Fruit fly (Drosophila melanogaster) whole organism, embryonic: ENCODE measurements around the gene CG1572.

Experiments used
- CG1024 ChIP-seq: fragments of 200-800 bp; sonication (Bioruptor generic); IDR thresholded peaks from 2 replicates; pipeline ENCODE4 v1.3.6; 2022; ENCODE audit warnings: missing biosample characterization, missing genetic modification characterization
- CG10321 ChIP-seq: fragments of 200-800 bp; sonication (Bioruptor generic); IDR thresholded peaks from 2 replicates; pipeline ENCODE4 v1.3.6; 2022; ENCODE audit warnings: missing biosample characterization, missing genetic modification characterization
- CG11085 ChIP-seq: fragments of 200-800 bp; sonication (Bioruptor generic); IDR thresholded peaks from 2 replicates; pipeline ENCODE4 v1.3.6; 2022; ENCODE audit warnings: missing biosample characterization, missing genetic modification characterization
- CG12744 ChIP-seq: fragments of 200-800 bp; sonication (Bioruptor generic); optimal IDR thresholded peaks from 2 replicates; lab custom pipeline; 2016; ENCODE audit warnings: missing biosample characterization, missing genetic modification characterization
- CG13123 ChIP-seq: fragments of 200-800 bp; sonication (Bioruptor generic); optimal IDR thresholded peaks from 2 replicates; lab custom pipeline; 2016; ENCODE audit warnings: missing biosample characterization, missing genetic modification characterization
- CG14860 ChIP-seq: fragments of 200-800 bp; sonication (Bioruptor generic); IDR thresholded peaks from 3 replicates; pipeline ENCODE4 v1.3.6; 2022; ENCODE audit warnings: missing biosample characterization, missing genetic modification characterization; ENCODE audit not compliant: partially characterized antibody
- CG18764 ChIP-seq: fragments of 200-800 bp; sonication (Bioruptor generic); optimal IDR thresholded peaks from 3 replicates; lab custom pipeline; 2016; ENCODE audit warnings: missing biosample characterization, missing genetic modification characterization
- CG2202 ChIP-seq: fragments of 200-800 bp; sonication (Bioruptor generic); optimal IDR thresholded peaks from 2 replicates; lab custom pipeline; 2018; ENCODE audit warnings: missing biosample characterization, mild to moderate bottlenecking, missing genetic modification characterization
- CG30431 ChIP-seq: fragments of 200-800 bp; sonication (Bioruptor generic); optimal IDR thresholded peaks from 2 replicates; lab custom pipeline; 2017; ENCODE audit warnings: missing biosample characterization, missing genetic modification characterization
- CG31224 ChIP-seq: fragments of 200-800 bp; sonication (Bioruptor generic); IDR thresholded peaks from 2 replicates; pipeline ENCODE4 v1.3.6; 2022; ENCODE audit warnings: missing biosample characterization, missing genetic modification characterization
- CG31365 ChIP-seq: fragments of 200-800 bp; sonication (Bioruptor generic); optimal IDR thresholded peaks from 2 replicates; lab custom pipeline; 2018; ENCODE audit warnings: missing biosample characterization, mild to moderate bottlenecking, missing genetic modification characterization
- CG32532 ChIP-seq: fragments of 200-800 bp; sonication (Bioruptor generic); IDR thresholded peaks from 2 replicates; pipeline ENCODE4 v1.3.6; 2022; ENCODE audit warnings: missing biosample characterization, missing genetic modification characterization
- CG3995 ChIP-seq: fragments of 200-800 bp; sonication (Bioruptor generic); optimal IDR thresholded peaks from 3 replicates; lab custom pipeline; 2016; ENCODE audit warnings: missing biosample characterization, missing genetic modification characterization
- CG4360 ChIP-seq: fragments of 200-800 bp; sonication (Bioruptor generic); IDR thresholded peaks from 2 replicates; pipeline ENCODE4 v1.3.6; 2022; ENCODE audit warnings: missing biosample characterization, missing genetic modification characterization
- CG6813 ChIP-seq: fragments of 200-800 bp; sonication (Bioruptor generic); optimal IDR thresholded peaks from 2 replicates; lab custom pipeline; 2017; ENCODE audit warnings: missing biosample characterization, missing genetic modification characterization, mild to moderate bottlenecking, moderate library complexity, missing genetic modification reagents
- CkIIα-i1 ChIP-seq: fragments of 200-800 bp; sonication (Bioruptor generic); IDR thresholded peaks from 2 replicates; pipeline ENCODE4 v1.3.6; 2022; ENCODE audit warnings: missing biosample characterization, missing genetic modification characterization
- CoRest ChIP-seq: fragments of 200-800 bp; sonication (Bioruptor generic); optimal IDR thresholded peaks from 3 replicates; lab custom pipeline; 2018; ENCODE audit warnings: missing biosample characterization, mild to moderate bottlenecking, missing genetic modification characterization, moderate library complexity
- Deaf1 ChIP-seq: fragments of 200-800 bp; optimal IDR thresholded peaks from 3 replicates; lab custom pipeline; 2019; ENCODE audit warnings: missing biosample characterization, mild to moderate bottlenecking, missing genetic modification characterization, moderate library complexity
- E2f2 ChIP-seq: fragments of 200-800 bp; sonication (Bioruptor generic); IDR thresholded peaks from 2 replicates; pipeline ENCODE4 v1.3.6; 2022; ENCODE audit warnings: missing biosample characterization, missing genetic modification characterization
- H15 ChIP-seq: fragments of 200-800 bp; sonication (Bioruptor generic); IDR thresholded peaks from 3 replicates; pipeline ENCODE4 v1.3.6; 2022; ENCODE audit warnings: missing biosample characterization, missing genetic modification characterization
- HLH54F ChIP-seq: fragments of 200-800 bp; sonication (Bioruptor generic); optimal IDR thresholded peaks from 3 replicates; lab custom pipeline; 2016; ENCODE audit warnings: missing biosample characterization, missing genetic modification characterization
- Hr51 ChIP-seq, 2 experiments: fragments of 200-800 bp; sonication (Bioruptor generic); optimal IDR thresholded peaks; 2 replicates in 1 of 2; 3 replicates in 1 of 2; lab custom pipeline; 2016 to 2018; ENCODE audit warnings: missing biosample characterization in 2 of 2, missing genetic modification characterization in 2 of 2, mild to moderate bottlenecking in 1 of 2, moderate library complexity in 1 of 2
- Jarid2 ChIP-seq: fragments of 200-800 bp; sonication (Bioruptor generic); optimal IDR thresholded peaks from 3 replicates; lab custom pipeline; 2017; ENCODE audit warnings: mild to moderate bottlenecking, missing biosample characterization, missing genetic modification reagents, missing genetic modification characterization
- Mad ChIP-seq: fragments of 200-800 bp; sonication (Bioruptor generic); optimal IDR thresholded peaks from 2 replicates; lab custom pipeline; 2016; ENCODE audit warnings: missing biosample characterization, missing genetic modification characterization
- Nf-YA ChIP-seq: fragments of 200-800 bp; sonication (Bioruptor generic); IDR thresholded peaks from 2 replicates; pipeline ENCODE4 v1.3.6; 2022; ENCODE audit warnings: missing biosample characterization, missing genetic modification characterization
- Nf-YB ChIP-seq: fragments of 200-800 bp; sonication (Bioruptor generic); optimal IDR thresholded peaks from 3 replicates; lab custom pipeline; 2019; ENCODE audit warnings: missing biosample characterization, mild to moderate bottlenecking, missing genetic modification characterization, moderate library complexity
- Opbp ChIP-seq: fragments of 200-800 bp; sonication (Bioruptor generic); IDR thresholded peaks from 3 replicates; pipeline ENCODE4 v1.3.6; 2022; ENCODE audit warnings: missing biosample characterization, missing genetic modification characterization; ENCODE audit not compliant: partially characterized antibody
- Rfx ChIP-seq: fragments of 200-800 bp; sonication (Bioruptor generic); IDR thresholded peaks from 2 replicates; pipeline ENCODE4 v1.3.6; 2022; ENCODE audit warnings: missing biosample characterization, missing genetic modification characterization
- Sox100B ChIP-seq: fragments of 200-800 bp; sonication (Bioruptor generic); optimal IDR thresholded peaks from 3 replicates; lab custom pipeline; 2018; ENCODE audit warnings: missing biosample characterization, mild to moderate bottlenecking, missing genetic modification characterization
- Sry-β ChIP-seq: fragments of 200-800 bp; sonication (Bioruptor generic); optimal IDR thresholded peaks from 2 replicates; lab custom pipeline; 2018; ENCODE audit warnings: missing biosample characterization, mild to moderate bottlenecking, missing genetic modification characterization, moderate library complexity
- TFAM ChIP-seq: fragments of 200-800 bp; sonication (Bioruptor generic); optimal IDR thresholded peaks from 2 replicates; lab custom pipeline; 2017; ENCODE audit warnings: missing biosample characterization, missing genetic modification characterization, inconsistent platforms
- Trl ChIP-seq, 3 experiments: fragments of >200 bp in 2 of 3; fragments of 200-800 bp in 1 of 3; sonication (Bioruptor generic) in 1 of 3; optimal IDR thresholded peaks; 2 replicates in 1 of 3; 3 replicates in 2 of 3; lab custom pipeline; 2016 to 2017; ENCODE audit warnings: missing biosample characterization in 1 of 3, missing genetic modification characterization in 1 of 3
- ab ChIP-seq: fragments of 200-800 bp; sonication (Bioruptor generic); optimal IDR thresholded peaks from 2 replicates; lab custom pipeline; 2016; ENCODE audit warnings: missing biosample characterization, missing genetic modification characterization
- bab2 ChIP-seq: fragments of 200-800 bp; sonication (Bioruptor generic); optimal IDR thresholded peaks from 2 replicates; lab custom pipeline; 2016; ENCODE audit warnings: missing biosample characterization, missing genetic modification characterization
- bcd ChIP-seq: fragments of 200-800 bp; sonication (Bioruptor generic); optimal IDR thresholded peaks from 2 replicates; lab custom pipeline; 2017; ENCODE audit warnings: missing biosample characterization, mild to moderate bottlenecking, missing genetic modification characterization
- bigmax ChIP-seq: fragments of 200-800 bp; sonication (Bioruptor generic); optimal IDR thresholded peaks from 2 replicates; lab custom pipeline; 2018; ENCODE audit warnings: missing biosample characterization, mild to moderate bottlenecking, missing genetic modification characterization
- cad ChIP-seq: fragments of >200 bp; optimal IDR thresholded peaks from 2 replicates; lab custom pipeline; 2017; ENCODE audit warnings: missing biosample characterization, missing genetic modification characterization
- caup ChIP-seq: fragments of 200-800 bp; sonication (Bioruptor generic); optimal IDR thresholded peaks from 3 replicates; lab custom pipeline; 2017; ENCODE audit warnings: missing biosample characterization, mild to moderate bottlenecking, missing genetic modification characterization, moderate library complexity; ENCODE audit not compliant: severe bottlenecking
- cg ChIP-seq: fragments of 200-800 bp; sonication (Bioruptor generic); optimal IDR thresholded peaks from 3 replicates; lab custom pipeline; 2019; ENCODE audit warnings: missing biosample characterization, mild to moderate bottlenecking, missing genetic modification characterization, moderate library complexity
- corto ChIP-seq: fragments of 200-800 bp; sonication (Bioruptor generic); optimal IDR thresholded peaks from 2 replicates; lab custom pipeline; 2016; ENCODE audit warnings: missing biosample characterization, mild to moderate bottlenecking, missing genetic modification characterization, moderate library complexity
- crol ChIP-seq: fragments of 200-800 bp; sonication (Bioruptor generic); IDR thresholded peaks from 2 replicates; pipeline ENCODE4 v1.3.6; 2022; ENCODE audit warnings: missing biosample characterization, missing genetic modification characterization
- dysf ChIP-seq: fragments of 200-800 bp; sonication (Bioruptor generic); IDR thresholded peaks from 3 replicates; pipeline ENCODE4 v1.3.6; 2022; ENCODE audit warnings: missing biosample characterization, missing genetic modification characterization
- eyg ChIP-seq: fragments of 200-800 bp; sonication (Bioruptor generic); optimal IDR thresholded peaks from 3 replicates; lab custom pipeline; 2016; ENCODE audit warnings: missing biosample characterization, missing genetic modification characterization
- fd64A ChIP-seq: fragments of 200-800 bp; sonication (Bioruptor generic); optimal IDR thresholded peaks from 3 replicates; lab custom pipeline; 2018; ENCODE audit warnings: missing biosample characterization, mild to moderate bottlenecking, missing genetic modification characterization
- jigr1 ChIP-seq: fragments of 200-800 bp; sonication (Bioruptor generic); IDR thresholded peaks from 3 replicates; pipeline ENCODE4 v1.3.6; 2022; ENCODE audit warnings: missing biosample characterization, missing genetic modification characterization
- kah ChIP-seq: fragments of 200-800 bp; sonication (Bioruptor generic); optimal IDR thresholded peaks from 2 replicates; lab custom pipeline; 2018; ENCODE audit warnings: missing biosample characterization, mild to moderate bottlenecking, missing genetic modification characterization
- ken ChIP-seq: fragments of 200-800 bp; sonication (Bioruptor generic); IDR thresholded peaks from 3 replicates; pipeline ENCODE4 v1.3.6; 2022; ENCODE audit warnings: missing biosample characterization, missing genetic modification characterization
- knrl ChIP-seq: fragments of 200-800 bp; sonication (Bioruptor generic); IDR thresholded peaks from 3 replicates; pipeline ENCODE4 v1.3.6; 2022; ENCODE audit warnings: missing biosample characterization, missing genetic modification characterization; ENCODE audit not compliant: partially characterized antibody
- shn ChIP-seq: fragments of 200-800 bp; sonication (Bioruptor generic); optimal IDR thresholded peaks from 3 replicates; lab custom pipeline; 2016; ENCODE audit warnings: missing biosample characterization, missing genetic modification characterization
- trem ChIP-seq: fragments of 200-800 bp; optimal IDR thresholded peaks from 3 replicates; lab custom pipeline; 2019; ENCODE audit warnings: missing biosample characterization, mild to moderate bottlenecking, missing genetic modification characterization, moderate library complexity
- unpg ChIP-seq: fragments of 200-800 bp; sonication (Bioruptor generic); optimal IDR thresholded peaks from 3 replicates; lab custom pipeline; 2018; ENCODE audit warnings: missing biosample characterization, mild to moderate bottlenecking, missing genetic modification characterization, moderate library complexity
- yki ChIP-seq: fragments of >200 bp; optimal IDR thresholded peaks from 3 replicates; lab custom pipeline; 2018

CG1572 gene

DNA sequence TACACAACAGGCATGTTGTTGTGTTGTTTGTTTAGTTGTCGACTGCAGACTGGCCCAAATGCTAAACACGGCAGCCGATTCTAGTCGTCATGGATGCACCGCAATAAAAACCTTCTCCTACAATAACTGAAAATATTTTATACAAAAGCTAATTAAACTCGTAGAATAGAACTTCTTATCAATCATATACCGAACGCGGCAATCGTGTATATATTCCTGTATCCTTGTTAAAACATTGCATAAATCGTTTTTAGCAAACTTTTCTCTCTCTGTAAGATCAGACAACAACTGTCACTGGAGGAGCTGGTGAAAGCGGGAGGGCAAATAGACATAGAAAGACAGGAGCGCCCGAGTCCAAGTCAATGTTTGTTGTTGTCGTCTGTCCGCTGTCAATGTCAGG, 9.8 kb downstream of the CG1572 start (continued):
- TF ChIP-seq CG3995 (no peak), CG32532 (GFP tag; lab: Robert Waterston, UW) (no peak), eyg (no peak), Opbp (no peak), HLH54F (no peak), CG18764 (no peak), ab (GFP tag; lab: Kevin White, UChicago) (no peak), CG13123 (GFP tag; lab: Kevin White, UChicago) (no peak), Mad (GFP tag; lab: Kevin White, UChicago) (no peak), crol (GFP tag; lab: Robert Waterston, UW) (no peak), Nf-YA (GFP tag; lab: Robert Waterston, UW) (no peak), corto (no peak), trem (tag; lab: Kevin White, UChicago) (peak; percentile 34), unpg (GFP tag; lab: Kevin White, UChicago) (peak; percentile 60), CG30431 (no peak), H15 (GFP tag; lab: Robert Waterston, UW) (no peak), CoRest (tag; lab: Kevin White, UChicago) (no peak), CG10321 (no peak), knrl (GFP tag; lab: Robert Waterston, UW) (no peak), dysf (no peak), Hr51 (GFP tag; optimal IDR thresholded peaks at IDR 0.05; lab: Kevin White, UChicago) (peak; percentile 30 to 38), bcd (GFP tag; lab: Kevin White, UChicago) (peak; percentile 8), E2f2 (GFP tag; lab: Robert Waterston, UW) (no peak), Trl (optimal IDR thresholded peaks at IDR 0.05; lab: Kevin White, UChicago) (no peak), Trl (GFP tag; optimal IDR thresholded peaks at IDR 0.05; lab: Kevin White, UChicago) (peak; percentile 19), cad (no peak), bab2 (GFP tag; lab: Kevin White, UChicago) (peak; percentile 22), shn (GFP tag; lab: Kevin White, UChicago) (no peak), TFAM (GFP tag; lab: Kevin White, UChicago) (no peak), Jarid2 (GFP tag; lab: Kevin White, UChicago) (no peak), CG31224 (GFP tag; lab: Robert Waterston, UW) (no peak), CG31365 (no peak), Sox100B (GFP tag; lab: Kevin White, UChicago) (peak; percentile 10), Sry-β (GFP tag; lab: Kevin White, UChicago) (no peak), fd64A (GFP tag; lab: Kevin White, UChicago) (no peak), bigmax (GFP tag; lab: Kevin White, UChicago) (no peak), yki (lab: Kevin White, UChicago) (no peak), CG4360 (GFP tag; lab: Robert Waterston, UW) (no peak), CkIIα-i1 (GFP tag; lab: Robert Waterston, UW) (no peak), CG11085 (GFP tag; lab: Robert Waterston, UW) (no peak), kah (GFP tag; lab: Kevin White, UChicago) (no peak), ken (GFP tag; lab: Robert Waterston, UW) (no peak), CG2202 (peak; percentile 35), Deaf1 (tag; lab: Kevin White, UChicago) (no peak), CG14860 (no peak), jigr1 (no peak), Rfx (peak; percentile 37; the same call in 1 of the 2 replicates), caup (GFP tag; lab: Kevin White, UChicago) (no peak), cg (GFP tag; lab: Kevin White, UChicago) (no peak), CG6813 (GFP tag; lab: Kevin White, UChicago) (peak; percentile 14), CG1024 (GFP tag; lab: Robert Waterston, UW) (0 out of 2 replicates have a peak, but pooled peaks have one; percentile 29), Nf-YB (GFP tag; lab: Kevin White, UChicago) (peak; percentile 19), CG12744 (no peak)
